Worm (Caenorhabditis elegans) whole organism, midembryonic: ENCODE measurements around the gene rnr-1.

Experiments used
- flt-1 ChIP-seq: fragments of 200-800 bp; sonication (Bioruptor generic); IDR thresholded peaks from 2 replicates; pipeline ENCODE4 v1.3.6; 2022; ENCODE audit warnings: missing genetic modification characterization, missing compliant biosample characterization
- klf-2 ChIP-seq: fragments of 200-800 bp; sonication (Bioruptor generic); conservative IDR thresholded peaks from 2 replicates; pipeline ENCODE4 v1.3.6; 2022; ENCODE audit warnings: missing genetic modification reagents, missing genetic modification characterization, missing compliant biosample characterization
- med-1 ChIP-seq: sonication (generic microtip); optimal IDR thresholded peaks from 2 replicates; lab custom pipeline; 2017; ENCODE audit warnings: missing genetic modification characterization, mild to moderate bottlenecking, missing compliant biosample characterization, antibody characterized with exemption, missing genetic modification reagents; ENCODE audit not compliant: insufficient read depth
- ref-1 ChIP-seq: fragments of 200-800 bp; sonication (Bioruptor generic); conservative IDR thresholded peaks from 2 replicates; pipeline ENCODE4 v1.3.6; 2022; ENCODE audit warnings: missing genetic modification reagents, missing genetic modification characterization, missing compliant biosample characterization
- tab-1 ChIP-seq: fragments of 200-800 bp; sonication (Bioruptor generic); IDR thresholded peaks from 2 replicates; pipeline ENCODE4 v1.3.6; 2022; ENCODE audit warnings: missing genetic modification characterization, missing compliant biosample characterization
- ztf-23 ChIP-seq: fragments of 200-800 bp; sonication (Bioruptor generic); IDR thresholded peaks from 2 replicates; pipeline ENCODE4 v1.3.6; 2022; ENCODE audit warnings: missing genetic modification reagents, missing genetic modification characterization, missing compliant biosample characterization
- ztf-29 ChIP-seq: fragments of 200-800 bp; sonication (Bioruptor generic); IDR thresholded peaks from 2 replicates; pipeline ENCODE4 v1.3.6; 2022; ENCODE audit warnings: missing genetic modification reagents, missing genetic modification characterization, missing compliant biosample characterization

- TF ChIP-seq ztf-23 (GFP tag; lab: Robert Waterston, UW), result no peak
- TF ChIP-seq ztf-29, result no peak
- no peak for TF ChIP-seq med-1
- no peak for TF ChIP-seq klf-2 (GFP tag; lab: Robert Waterston, UW)
- no peak for TF ChIP-seq flt-1 (GFP tag; lab: Robert Waterston, UW)
- TF ChIP-seq tab-1 (GFP tag; lab: Robert Waterston, UW), result no peak
- no peak for TF ChIP-seq ref-1 (GFP tag; lab: Robert Waterston, UW)
Measured at ce11 chrIII:9277803-9278202, 49.2 kb upstream of the rnr-1 start.
